Worm (Caenorhabditis elegans) whole organism, late embryonic: ENCODE results near the gene Y54G11A.17.

ENCODE experiments used
- C08G9.2 ChIP-seq: sonication (generic microtip); optimal IDR thresholded peaks from 2 replicates; lab custom pipeline; 2016; ENCODE audit warnings: mild to moderate bottlenecking, missing genetic modification characterization, moderate library complexity, missing compliant biosample characterization
- C38D4.7 ChIP-seq: fragments of 200-800 bp; sonication (Bioruptor generic); optimal IDR thresholded peaks from 2 replicates; lab custom pipeline; 2018; ENCODE audit warnings: mild to moderate bottlenecking, missing genetic modification characterization, moderate library complexity, missing compliant biosample characterization
- F13H6.1 ChIP-seq: sonication (generic microtip); optimal IDR thresholded peaks from 2 replicates; lab custom pipeline; 2016; ENCODE audit warnings: missing genetic modification characterization, missing compliant biosample characterization
- K02D7.2 ChIP-seq: sonication (generic microtip); optimal IDR thresholded peaks from 2 replicates; lab custom pipeline; 2017; ENCODE audit warnings: mild to moderate bottlenecking, missing genetic modification characterization, missing compliant biosample characterization
- K09A11.1 ChIP-seq: sonication (generic microtip); optimal IDR thresholded peaks from 2 replicates; lab custom pipeline; 2017; ENCODE audit warnings: antibody characterized with exemption, mild to moderate bottlenecking, missing genetic modification characterization, missing compliant biosample characterization; ENCODE audit not compliant: insufficient read depth
- T23F11.4 ChIP-seq: fragments of 200-800 bp; sonication (Bioruptor generic); optimal IDR thresholded peaks from 2 replicates; lab custom pipeline; 2018; ENCODE audit warnings: mild to moderate bottlenecking, missing genetic modification characterization, missing compliant biosample characterization
- Y22D7AL.16 ChIP-seq: sonication (generic microtip); optimal IDR thresholded peaks from 2 replicates; lab custom pipeline; 2016; ENCODE audit warnings: missing genetic modification characterization, missing compliant biosample characterization
- ceh-14 ChIP-seq: sonication (generic microtip); optimal IDR thresholded peaks from 2 replicates; lab custom pipeline; 2016; ENCODE audit warnings: missing genotype, missing genetic modification characterization, missing compliant biosample characterization
- ceh-19 ChIP-seq: fragments of 200-800 bp; sonication (Bioruptor generic); optimal IDR thresholded peaks from 2 replicates; lab custom pipeline; 2018; ENCODE audit warnings: mild to moderate bottlenecking, missing genetic modification characterization, missing compliant biosample characterization
- ceh-2 ChIP-seq: sonication (generic microtip); optimal IDR thresholded peaks from 2 replicates; lab custom pipeline; 2016; ENCODE audit warnings: missing genotype, missing genetic modification characterization, missing compliant biosample characterization
- ceh-24 ChIP-seq: sonication (generic microtip); optimal IDR thresholded peaks from 2 replicates; lab custom pipeline; 2016; ENCODE audit warnings: mild to moderate bottlenecking, missing genetic modification characterization, missing compliant biosample characterization
- ceh-30 ChIP-seq: fragments of 150-350 bp; optimal IDR thresholded peaks from 2 replicates; lab custom pipeline; 2014; ENCODE audit warnings: missing biosample characterization, missing genetic modification characterization
- ceh-31 ChIP-seq: sonication (generic microtip); optimal IDR thresholded peaks from 2 replicates; lab custom pipeline; 2016; ENCODE audit warnings: missing genetic modification characterization, missing compliant biosample characterization
- ceh-34 ChIP-seq: sonication (generic microtip); optimal IDR thresholded peaks from 2 replicates; lab custom pipeline; 2016; ENCODE audit warnings: mild to moderate bottlenecking, missing genetic modification characterization, missing compliant biosample characterization
- ceh-45 ChIP-seq: fragments of 200-800 bp; sonication (Bioruptor generic); IDR thresholded peaks from 2 replicates; pipeline ENCODE4 v1.3.6; 2022; ENCODE audit warnings: missing genetic modification reagents, missing genetic modification characterization, missing compliant biosample characterization
- ceh-48 ChIP-seq: sonication (generic microtip); optimal IDR thresholded peaks from 2 replicates; lab custom pipeline; 2016; ENCODE audit warnings: missing genetic modification characterization, inconsistent platforms, missing compliant biosample characterization
- ceh-6 ChIP-seq: fragments of 200-800 bp; sonication (Bioruptor generic); optimal IDR thresholded peaks from 2 replicates; lab custom pipeline; 2018; ENCODE audit warnings: mild to moderate bottlenecking, missing genetic modification characterization, missing compliant biosample characterization
- che-1 ChIP-seq: sonication (generic microtip); optimal IDR thresholded peaks from 2 replicates; lab custom pipeline; 2016; ENCODE audit warnings: mild to moderate bottlenecking, missing genetic modification characterization, missing compliant biosample characterization
- dmd-4 ChIP-seq: sonication (generic microtip); optimal IDR thresholded peaks from 2 replicates; lab custom pipeline; 2016; ENCODE audit warnings: borderline replicate concordance, missing genetic modification characterization, missing compliant biosample characterization
- dve-1 ChIP-seq: sonication (generic microtip); optimal IDR thresholded peaks from 2 replicates; lab custom pipeline; 2017; ENCODE audit warnings: antibody characterized with exemption, mild to moderate bottlenecking, missing genetic modification characterization, missing compliant biosample characterization
- elt-2 ChIP-seq: sonication (generic microtip); optimal IDR thresholded peaks from 2 replicates; lab custom pipeline; 2016; ENCODE audit warnings: missing genetic modification reagents, missing genetic modification characterization, missing compliant biosample characterization
- elt-4 ChIP-seq: sonication (generic microtip); optimal IDR thresholded peaks from 2 replicates; lab custom pipeline; 2016; ENCODE audit warnings: missing genetic modification characterization, missing compliant biosample characterization
- ets-4 ChIP-seq: sonication (generic microtip); optimal IDR thresholded peaks from 2 replicates; lab custom pipeline; 2016; ENCODE audit warnings: missing genetic modification characterization, missing compliant biosample characterization
- eyg-1 ChIP-seq: sonication (generic microtip); optimal IDR thresholded peaks from 2 replicates; lab custom pipeline; 2016; ENCODE audit warnings: missing genotype, missing genetic modification characterization, missing compliant biosample characterization
- fax-1 ChIP-seq: sonication (generic microtip); optimal IDR thresholded peaks from 2 replicates; lab custom pipeline; 2016; ENCODE audit warnings: missing genotype, missing genetic modification characterization, missing compliant biosample characterization
- fkh-6 ChIP-seq: sonication (generic microtip); optimal IDR thresholded peaks from 2 replicates; lab custom pipeline; 2016; ENCODE audit warnings: missing genetic modification characterization, missing compliant biosample characterization
- gmeb-2 ChIP-seq: sonication (generic microtip); optimal IDR thresholded peaks from 2 replicates; lab custom pipeline; 2016; ENCODE audit warnings: missing genetic modification characterization, inconsistent platforms, missing compliant biosample characterization
- hlh-13 ChIP-seq: fragments of 200-800 bp; sonication (Bioruptor generic); optimal IDR thresholded peaks from 2 replicates; lab custom pipeline; 2018; ENCODE audit warnings: mild to moderate bottlenecking, missing genetic modification characterization, missing compliant biosample characterization
- hlh-15 ChIP-seq: sonication (generic microtip); optimal IDR thresholded peaks from 2 replicates; lab custom pipeline; 2016; ENCODE audit warnings: missing genetic modification characterization, missing compliant biosample characterization
- hlh-6 ChIP-seq: sonication (generic microtip); optimal IDR thresholded peaks from 2 replicates; lab custom pipeline; 2016; ENCODE audit warnings: missing genotype, missing genetic modification characterization, missing compliant biosample characterization
- hlh-8 ChIP-seq: sonication (generic microtip); optimal IDR thresholded peaks from 2 replicates; lab custom pipeline; 2016; ENCODE audit warnings: missing genotype, missing genetic modification characterization, missing compliant biosample characterization
- lin-11 ChIP-seq: fragments of 200-800 bp; sonication (Bioruptor generic); optimal IDR thresholded peaks from 2 replicates; lab custom pipeline; 2018; ENCODE audit warnings: mild to moderate bottlenecking, missing genetic modification characterization, missing compliant biosample characterization
- mec-3 ChIP-seq: sonication (generic microtip); optimal IDR thresholded peaks from 2 replicates; lab custom pipeline; 2016; ENCODE audit warnings: borderline replicate concordance, missing genetic modification characterization, missing compliant biosample characterization
- nhr-232 ChIP-seq: sonication (generic microtip); optimal IDR thresholded peaks from 2 replicates; lab custom pipeline; 2016; ENCODE audit warnings: missing genetic modification characterization, missing compliant biosample characterization
- npax-4 ChIP-seq: sonication (generic microtip); optimal IDR thresholded peaks from 2 replicates; lab custom pipeline; 2016; ENCODE audit warnings: missing genetic modification characterization, missing compliant biosample characterization
- pag-3 ChIP-seq: sonication (generic microtip); optimal IDR thresholded peaks from 2 replicates; lab custom pipeline; 2016; ENCODE audit warnings: missing compliant biosample characterization, missing genetic modification characterization, borderline replicate concordance
- pax-1 ChIP-seq: fragments of 150-350 bp; optimal IDR thresholded peaks from 2 replicates; lab custom pipeline; 2014; ENCODE audit warnings: missing biosample characterization, missing genetic modification characterization
- pha-4 ChIP-seq: fragments of 150-350 bp; optimal IDR thresholded peaks from 2 replicates; lab custom pipeline; 2018; ENCODE audit warnings: missing biosample characterization, missing genetic modification reagents, missing genetic modification characterization
- pqm-1 ChIP-seq: sonication (generic microtip); optimal IDR thresholded peaks from 2 replicates; lab custom pipeline; 2016; ENCODE audit warnings: missing genetic modification characterization, missing compliant biosample characterization
- pros-1 ChIP-seq: fragments of 150-350 bp; optimal IDR thresholded peaks from 2 replicates; lab custom pipeline; 2014; ENCODE audit warnings: missing biosample characterization, missing genetic modification reagents, missing genetic modification characterization
- ref-2 ChIP-seq: sonication (generic microtip); optimal IDR thresholded peaks from 2 replicates; lab custom pipeline; 2016; ENCODE audit warnings: missing genetic modification characterization, missing compliant biosample characterization
- sdc-2 ChIP-seq: sonication (generic microtip); optimal IDR thresholded peaks from 2 replicates; lab custom pipeline; 2016; ENCODE audit warnings: missing genotype, missing genetic modification characterization, missing compliant biosample characterization
- sox-2 ChIP-seq: fragments of 200-800 bp; sonication (Bioruptor generic); IDR thresholded peaks from 2 replicates; pipeline ENCODE4 v1.3.6; 2022; ENCODE audit warnings: missing genetic modification reagents, missing genetic modification characterization, missing compliant biosample characterization
- sox-4 ChIP-seq: sonication (generic microtip); optimal IDR thresholded peaks from 2 replicates; lab custom pipeline; 2017; ENCODE audit warnings: mild to moderate bottlenecking, missing genetic modification characterization, inconsistent platforms, missing compliant biosample characterization
- syd-9 ChIP-seq: sonication (generic microtip); optimal IDR thresholded peaks from 2 replicates; lab custom pipeline; 2016; ENCODE audit warnings: mild to moderate bottlenecking, missing genetic modification characterization, moderate library complexity, missing compliant biosample characterization
- tbx-2 ChIP-seq: sonication (generic microtip); optimal IDR thresholded peaks from 2 replicates; lab custom pipeline; 2016; ENCODE audit warnings: missing genetic modification characterization, missing compliant biosample characterization
- tbx-7 ChIP-seq: sonication (generic microtip); optimal IDR thresholded peaks from 2 replicates; lab custom pipeline; 2016; ENCODE audit warnings: missing genotype, missing genetic modification characterization, missing compliant biosample characterization
- ttx-3 ChIP-seq: sonication (generic microtip); optimal IDR thresholded peaks from 2 replicates; lab custom pipeline; 2016; ENCODE audit warnings: missing genetic modification reagents, missing genetic modification characterization, missing compliant biosample characterization
- unc-3 ChIP-seq, 2 experiments: fragments of 200-800 bp in 1 of 2; sonication (Bioruptor generic) in 1 of 2; sonication (generic microtip) in 1 of 2; conservative IDR thresholded peaks in 1 of 2; optimal IDR thresholded peaks in 1 of 2; 2 replicates each; pipeline versions ENCODE4 v1.3.6 to Lab custom; 2016 to 2022; ENCODE audit warnings: missing compliant biosample characterization in 2 of 2, missing genetic modification characterization in 2 of 2, missing genetic modification reagents in 1 of 2
- unc-42 ChIP-seq: sonication (generic microtip); optimal IDR thresholded peaks from 2 replicates; lab custom pipeline; 2016; ENCODE audit warnings: missing genotype, missing genetic modification characterization, missing compliant biosample characterization
- unc-55 ChIP-seq: sonication (generic microtip); optimal IDR thresholded peaks from 2 replicates; lab custom pipeline; 2017; ENCODE audit warnings: missing biosample characterization, missing genetic modification reagents, missing genetic modification characterization
- unc-86 ChIP-seq: sonication (generic microtip); optimal IDR thresholded peaks from 2 replicates; lab custom pipeline; 2016; ENCODE audit warnings: missing genetic modification characterization, missing compliant biosample characterization
- zip-5 ChIP-seq: sonication (generic microtip); optimal IDR thresholded peaks from 2 replicates; lab custom pipeline; 2016; ENCODE audit warnings: missing genetic modification characterization, missing compliant biosample characterization

Gene Y54G11A.17

DNA sequence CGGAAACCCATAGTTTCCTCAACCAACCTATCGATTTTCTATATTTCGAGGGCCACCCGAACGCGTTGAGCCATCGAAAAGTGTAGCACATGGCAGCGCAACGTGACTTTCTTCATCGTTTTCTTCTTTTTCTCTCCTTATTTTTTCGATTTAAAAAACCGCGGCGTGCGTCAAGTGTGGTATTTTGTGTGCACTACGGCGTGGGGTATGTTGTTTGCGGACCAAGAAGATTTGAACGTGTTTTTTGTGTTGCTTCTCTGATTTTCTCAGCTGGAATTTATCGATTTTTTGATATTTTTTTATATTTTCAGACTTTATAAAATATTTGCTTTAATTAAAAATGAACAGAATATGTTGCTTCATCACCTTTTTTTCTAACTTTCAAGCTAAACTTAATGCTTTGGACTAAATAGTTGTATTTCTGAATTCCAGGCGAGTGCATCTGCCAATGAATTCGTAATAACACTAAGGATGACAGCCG, 8.8 kb upstream of the Y54G11A.17 start, which contains the start of the genes agl-1 and pfs-2:
Gene agl-1 (minus strand): TSS at position 178 of the 481 bp plus-strand sequence.
Gene pfs-2 (plus strand): TSS at position 431 of the 481 bp plus-strand sequence.
- TF ChIP-seq ceh-14 (tag; lab: Kevin White, UChicago) (peak; percentile 17), unc-42 (tag; lab: Kevin White, UChicago) (peak; percentile 10), fkh-6 (no peak), gmeb-2 (tag; lab: Kevin White, UChicago) (no peak), che-1 (tag; lab: Kevin White, UChicago) (no peak), ceh-2 (tag; lab: Kevin White, UChicago) (no peak), lin-11 (tag; lab: Kevin White, UChicago) (no peak), ttx-3 (tag; lab: Kevin White, UChicago) (peak; percentile 18), ceh-30 (tag; lab: Kevin White, UChicago) (no peak), hlh-15 (tag; lab: Kevin White, UChicago) (no peak), fax-1 (tag; lab: Kevin White, UChicago) (peak; percentile 11), K09A11.1 (tag; lab: Kevin White, UChicago) (no peak), ceh-31 (tag; lab: Kevin White, UChicago) (peak; percentile 41), pqm-1 (tag; lab: Kevin White, UChicago) (no peak), ceh-48 (tag; lab: Kevin White, UChicago) (peak; percentile 67), tbx-2 (tag; lab: Kevin White, UChicago) (no peak), nhr-232 (tag; lab: Kevin White, UChicago) (no peak), unc-86 (tag; lab: Kevin White, UChicago) (peak; percentile 21), ets-4 (no peak), elt-2 (tag; lab: Kevin White, UChicago) (peak; percentile 42), zip-5 (tag; lab: Kevin White, UChicago) (no peak), ceh-19 (no peak), hlh-6 (no peak), hlh-8 (no peak), pag-3 (tag; lab: Kevin White, UChicago) (no peak), C08G9.2 (tag; lab: Kevin White, UChicago) (peak; percentile 26), pros-1 (tag; lab: Kevin White, UChicago) (no peak), dmd-4 (tag; lab: Kevin White, UChicago) (no peak), syd-9 (tag; lab: Kevin White, UChicago) (no peak), F13H6.1 (tag; lab: Kevin White, UChicago) (no peak), K02D7.2 (tag; lab: Kevin White, UChicago) (no peak), eyg-1 (tag; lab: Kevin White, UChicago) (no peak), mec-3 (no peak), elt-4 (tag; lab: Kevin White, UChicago) (no peak), dve-1 (no peak), unc-3 (GFP tag; conservative IDR thresholded peaks at IDR 0.05; lab: Robert Waterston, UW) (no peak), unc-3 (tag; optimal IDR thresholded peaks at IDR 0.05; lab: Kevin White, UChicago) (no peak), C38D4.7 (GFP tag; lab: Kevin White, UChicago) (no peak), Y22D7AL.16 (tag; lab: Kevin White, UChicago) (no peak), tbx-7 (no peak), ceh-24 (tag; lab: Kevin White, UChicago) (no peak), ceh-6 (GFP tag; lab: Kevin White, UChicago) (no peak), ref-2 (peak; percentile 7), pax-1 (tag; lab: Kevin White, UChicago) (no peak), ceh-45 (GFP tag; lab: Robert Waterston, UW) (no peak), sox-4 (tag; lab: Kevin White, UChicago) (peak; percentile 43), ceh-34 (tag; lab: Kevin White, UChicago) (no peak), npax-4 (tag; lab: Kevin White, UChicago) (no peak), hlh-13 (GFP tag; lab: Kevin White, UChicago) (no peak), unc-55 (GFP tag; lab: Kevin White, UChicago) (no peak), sox-2 (GFP tag; lab: Robert Waterston, UW) (no peak), T23F11.4 (GFP tag; lab: Kevin White, UChicago) (no peak), sdc-2 (tag; lab: Kevin White, UChicago) (no peak), pha-4 (tag; lab: Kevin White, UChicago) (no peak)
